Worm (Caenorhabditis elegans) whole organism, late embryonic: ENCODE measurements around the gene Y43F8C.15.
A peak's percentile ranks its signal among the peaks of the same experiment; 100 is the strongest.

Source experiments
- F13H6.1 ChIP-seq: sonication (generic microtip); optimal IDR thresholded peaks from 2 replicates; lab custom pipeline; 2016; ENCODE audit warnings: missing genetic modification characterization, missing compliant biosample characterization
- K02D7.2 ChIP-seq: sonication (generic microtip); optimal IDR thresholded peaks from 2 replicates; lab custom pipeline; 2017; ENCODE audit warnings: mild to moderate bottlenecking, missing genetic modification characterization, missing compliant biosample characterization
- K09A11.1 ChIP-seq: sonication (generic microtip); optimal IDR thresholded peaks from 2 replicates; lab custom pipeline; 2017; ENCODE audit warnings: antibody characterized with exemption, mild to moderate bottlenecking, missing genetic modification characterization, missing compliant biosample characterization; ENCODE audit not compliant: insufficient read depth
- ahr-1 ChIP-seq: sonication (generic microtip); optimal IDR thresholded peaks from 2 replicates; lab custom pipeline; 2016; ENCODE audit warnings: missing genetic modification characterization, missing compliant biosample characterization
- ama-1 ChIP-seq: fragments of 150-350 bp; optimal IDR thresholded peaks from 2 replicates; lab custom pipeline; 2014
- ceh-14 ChIP-seq: sonication (generic microtip); optimal IDR thresholded peaks from 2 replicates; lab custom pipeline; 2016; ENCODE audit warnings: missing genotype, missing genetic modification characterization, missing compliant biosample characterization
- ceh-18 ChIP-seq: sonication (generic microtip); optimal IDR thresholded peaks from 2 replicates; lab custom pipeline; 2016; ENCODE audit warnings: missing genetic modification characterization, missing compliant biosample characterization
- ceh-19 ChIP-seq: fragments of 200-800 bp; sonication (Bioruptor generic); optimal IDR thresholded peaks from 2 replicates; lab custom pipeline; 2018; ENCODE audit warnings: mild to moderate bottlenecking, missing genetic modification characterization, missing compliant biosample characterization
- ceh-22 ChIP-seq: sonication (generic microtip); optimal IDR thresholded peaks from 2 replicates; lab custom pipeline; 2017; ENCODE audit warnings: missing biosample characterization, missing genetic modification characterization
- ceh-31 ChIP-seq: sonication (generic microtip); optimal IDR thresholded peaks from 2 replicates; lab custom pipeline; 2016; ENCODE audit warnings: missing genetic modification characterization, missing compliant biosample characterization
- ceh-34 ChIP-seq: sonication (generic microtip); optimal IDR thresholded peaks from 2 replicates; lab custom pipeline; 2016; ENCODE audit warnings: mild to moderate bottlenecking, missing genetic modification characterization, missing compliant biosample characterization
- ceh-45 ChIP-seq: fragments of 200-800 bp; sonication (Bioruptor generic); IDR thresholded peaks from 2 replicates; pipeline ENCODE4 v1.3.6; 2022; ENCODE audit warnings: missing genetic modification reagents, missing genetic modification characterization, missing compliant biosample characterization
- ceh-6 ChIP-seq: fragments of 200-800 bp; sonication (Bioruptor generic); optimal IDR thresholded peaks from 2 replicates; lab custom pipeline; 2018; ENCODE audit warnings: mild to moderate bottlenecking, missing genetic modification characterization, missing compliant biosample characterization
- che-1 ChIP-seq: sonication (generic microtip); optimal IDR thresholded peaks from 2 replicates; lab custom pipeline; 2016; ENCODE audit warnings: mild to moderate bottlenecking, missing genetic modification characterization, missing compliant biosample characterization
- elt-2 ChIP-seq: sonication (generic microtip); optimal IDR thresholded peaks from 2 replicates; lab custom pipeline; 2016; ENCODE audit warnings: missing genetic modification reagents, missing genetic modification characterization, missing compliant biosample characterization
- ets-4 ChIP-seq: sonication (generic microtip); optimal IDR thresholded peaks from 2 replicates; lab custom pipeline; 2016; ENCODE audit warnings: missing genetic modification characterization, missing compliant biosample characterization
- eyg-1 ChIP-seq: sonication (generic microtip); optimal IDR thresholded peaks from 2 replicates; lab custom pipeline; 2016; ENCODE audit warnings: missing genotype, missing genetic modification characterization, missing compliant biosample characterization
- hlh-6 ChIP-seq: sonication (generic microtip); optimal IDR thresholded peaks from 2 replicates; lab custom pipeline; 2016; ENCODE audit warnings: missing genotype, missing genetic modification characterization, missing compliant biosample characterization
- lim-6 ChIP-seq: sonication (generic microtip); optimal IDR thresholded peaks from 2 replicates; lab custom pipeline; 2016; ENCODE audit warnings: missing genetic modification characterization, missing compliant biosample characterization
- lin-11 ChIP-seq: fragments of 200-800 bp; sonication (Bioruptor generic); optimal IDR thresholded peaks from 2 replicates; lab custom pipeline; 2018; ENCODE audit warnings: mild to moderate bottlenecking, missing genetic modification characterization, missing compliant biosample characterization
- mec-3 ChIP-seq: sonication (generic microtip); optimal IDR thresholded peaks from 2 replicates; lab custom pipeline; 2016; ENCODE audit warnings: borderline replicate concordance, missing genetic modification characterization, missing compliant biosample characterization
- pag-3 ChIP-seq: sonication (generic microtip); optimal IDR thresholded peaks from 2 replicates; lab custom pipeline; 2016; ENCODE audit warnings: missing compliant biosample characterization, missing genetic modification characterization, borderline replicate concordance
- pax-1 ChIP-seq: fragments of 150-350 bp; optimal IDR thresholded peaks from 2 replicates; lab custom pipeline; 2014; ENCODE audit warnings: missing biosample characterization, missing genetic modification characterization
- pha-4 ChIP-seq: fragments of 150-350 bp; optimal IDR thresholded peaks from 2 replicates; lab custom pipeline; 2018; ENCODE audit warnings: missing biosample characterization, missing genetic modification reagents, missing genetic modification characterization
- pqm-1 ChIP-seq: sonication (generic microtip); optimal IDR thresholded peaks from 2 replicates; lab custom pipeline; 2016; ENCODE audit warnings: missing genetic modification characterization, missing compliant biosample characterization
- pros-1 ChIP-seq: fragments of 150-350 bp; optimal IDR thresholded peaks from 2 replicates; lab custom pipeline; 2014; ENCODE audit warnings: missing biosample characterization, missing genetic modification reagents, missing genetic modification characterization
- ref-2 ChIP-seq: sonication (generic microtip); optimal IDR thresholded peaks from 2 replicates; lab custom pipeline; 2016; ENCODE audit warnings: missing genetic modification characterization, missing compliant biosample characterization
- sdc-2 ChIP-seq: sonication (generic microtip); optimal IDR thresholded peaks from 2 replicates; lab custom pipeline; 2016; ENCODE audit warnings: missing genotype, missing genetic modification characterization, missing compliant biosample characterization
- syd-9 ChIP-seq: sonication (generic microtip); optimal IDR thresholded peaks from 2 replicates; lab custom pipeline; 2016; ENCODE audit warnings: mild to moderate bottlenecking, missing genetic modification characterization, moderate library complexity, missing compliant biosample characterization
- tbx-2 ChIP-seq: sonication (generic microtip); optimal IDR thresholded peaks from 2 replicates; lab custom pipeline; 2016; ENCODE audit warnings: missing genetic modification characterization, missing compliant biosample characterization
- tbx-7 ChIP-seq: sonication (generic microtip); optimal IDR thresholded peaks from 2 replicates; lab custom pipeline; 2016; ENCODE audit warnings: missing genotype, missing genetic modification characterization, missing compliant biosample characterization
- ttx-3 ChIP-seq: sonication (generic microtip); optimal IDR thresholded peaks from 2 replicates; lab custom pipeline; 2016; ENCODE audit warnings: missing genetic modification reagents, missing genetic modification characterization, missing compliant biosample characterization
- unc-3 ChIP-seq, 2 experiments: fragments of 200-800 bp in 1 of 2; sonication (Bioruptor generic) in 1 of 2; sonication (generic microtip) in 1 of 2; conservative IDR thresholded peaks in 1 of 2; optimal IDR thresholded peaks in 1 of 2; 2 replicates each; pipeline versions ENCODE4 v1.3.6 to Lab custom; 2016 to 2022; ENCODE audit warnings: missing compliant biosample characterization in 2 of 2, missing genetic modification characterization in 2 of 2, missing genetic modification reagents in 1 of 2
- unc-42 ChIP-seq: sonication (generic microtip); optimal IDR thresholded peaks from 2 replicates; lab custom pipeline; 2016; ENCODE audit warnings: missing genotype, missing genetic modification characterization, missing compliant biosample characterization
- unc-55 ChIP-seq: sonication (generic microtip); optimal IDR thresholded peaks from 2 replicates; lab custom pipeline; 2017; ENCODE audit warnings: missing biosample characterization, missing genetic modification reagents, missing genetic modification characterization
- ztf-16 ChIP-seq: sonication (generic microtip); optimal IDR thresholded peaks from 2 replicates; lab custom pipeline; 2017; ENCODE audit warnings: missing genetic modification characterization, missing compliant biosample characterization

Y43F8C.15 gene

ce11 chrV:19673298-19673903, 37.0 kb downstream of the Y43F8C.15 start:
- TF ChIP-seq elt-2 = peak; percentile 48
- no peak for TF ChIP-seq unc-3 (GFP tag; conservative IDR thresholded peaks at IDR 0.05; lab: Robert Waterston, UW)
- TF ChIP-seq unc-3 (tag; optimal IDR thresholded peaks at IDR 0.05; lab: Kevin White, UChicago) = no peak
- TF ChIP-seq ets-4 (tag; lab: Kevin White, UChicago) = no peak
- no peak for TF ChIP-seq ceh-22 (tag; lab: Kevin White, UChicago)

- TF ChIP-seq pax-1 (tag; lab: Kevin White, UChicago) = no peak
- TF ChIP-seq ceh-18 (tag; lab: Kevin White, UChicago) = no peak
- TF ChIP-seq K09A11.1 (tag; lab: Kevin White, UChicago) = no peak
- TF ChIP-seq sdc-2 (tag; lab: Kevin White, UChicago) = no peak
- no peak for TF ChIP-seq ztf-16 (tag; lab: Kevin White, UChicago)
- TF ChIP-seq pros-1 (tag; lab: Kevin White, UChicago) = no peak
- TF ChIP-seq ceh-22 (tag; lab: Kevin White, UChicago) = no peak
- TF ChIP-seq lin-11 (tag; lab: Kevin White, UChicago) = no peak
- TF ChIP-seq pha-4 (tag; lab: Kevin White, UChicago) = no peak
- no peak for TF ChIP-seq unc-55 (GFP tag; lab: Kevin White, UChicago)
- no peak for TF ChIP-seq unc-42 (tag; lab: Kevin White, UChicago)
- no peak for TF ChIP-seq pqm-1 (tag; lab: Kevin White, UChicago)
- TF ChIP-seq eyg-1 = no peak
- TF ChIP-seq ceh-31 (tag; lab: Kevin White, UChicago) = no peak
- TF ChIP-seq syd-9 = no peak
- TF ChIP-seq lim-6 (tag; lab: Kevin White, UChicago) = no peak
- TF ChIP-seq tbx-2 (tag; lab: Kevin White, UChicago) = no peak
- no peak for TF ChIP-seq ceh-6 (GFP tag; lab: Kevin White, UChicago)
- no peak for TF ChIP-seq F13H6.1
Observed at ce11 chrV:19672357-19672756, 38.1 kb downstream of the Y43F8C.15 start.

- no peak for TF ChIP-seq eyg-1
- TF ChIP-seq ahr-1 (tag; lab: Kevin White, UChicago) = no peak
- no peak for TF ChIP-seq ceh-34
- TF ChIP-seq, all 69 proteins: peak for 0
Observed at ce11 chrV:19671816-19672215, 38.6 kb downstream of the Y43F8C.15 start.

- no peak for TF ChIP-seq ref-2 (tag; lab: Kevin White, UChicago)
- TF ChIP-seq ceh-14 (tag; lab: Kevin White, UChicago) = no peak
- TF ChIP-seq K02D7.2 (tag; lab: Kevin White, UChicago) = no peak
- TF ChIP-seq che-1 (tag; lab: Kevin White, UChicago) = no peak
- TF ChIP-seq ceh-45 (GFP tag; lab: Robert Waterston, UW) = no peak
- no peak for TF ChIP-seq sdc-2 (tag; lab: Kevin White, UChicago)
- TF ChIP-seq ceh-19 (GFP tag; lab: Kevin White, UChicago) = no peak
- no peak for TF ChIP-seq elt-2
- no peak for TF ChIP-seq mec-3 (tag; lab: Kevin White, UChicago)
- TF ChIP-seq ama-1 (lab: Kevin White, UChicago) = no peak
- TF ChIP-seq hlh-6 (tag; lab: Kevin White, UChicago) = no peak
- TF ChIP-seq pag-3 (tag; lab: Kevin White, UChicago) = no peak
- no peak for TF ChIP-seq unc-55 (GFP tag; lab: Kevin White, UChicago)
- TF ChIP-seq tbx-7 = no peak
- no peak for TF ChIP-seq ttx-3
- no peak for TF ChIP-seq ets-4 (tag; lab: Kevin White, UChicago)
- TF ChIP-seq F13H6.1 = no peak
- no peak for TF ChIP-seq K09A11.1 (tag; lab: Kevin White, UChicago)
- TF ChIP-seq ztf-16 (tag; lab: Kevin White, UChicago) = no peak
- no peak for TF ChIP-seq pqm-1 (tag; lab: Kevin White, UChicago)
Observed at ce11 chrV:19670866-19671265, 39.5 kb downstream of the Y43F8C.15 start.
